Worm (Caenorhabditis elegans): Measurements from ENCODE around the gene lrx-1.

ce11 chrV:12213027-12213426, 39.3 kb upstream of the lrx-1 start, which contains the start of gene vab-8:
- TF ChIP-seq hlh-13 (GFP tag; optimal IDR thresholded peaks at IDR 0.05) (no peak), ceh-45 (GFP tag; IDR thresholded peaks at IDR 0.05) (no peak), dmd-4 (tag; optimal IDR thresholded peaks at IDR 0.05; ENCODE audit: borderline replicate concordance) (no peak), pag-3 (tag; optimal IDR thresholded peaks at IDR 0.05; ENCODE audit: borderline replicate concordance) (no peak), pha-4 (tag; optimal IDR thresholded peaks at IDR 0.05) (no peak), pha-2 (tag; optimal IDR thresholded peaks at IDR 0.05) (no peak), ttx-3 (tag; optimal IDR thresholded peaks at IDR 0.05) (no peak), lin-11 (tag; optimal IDR thresholded peaks at IDR 0.05) (no peak)
